Worm (Caenorhabditis elegans) whole organism, mixed stage, embryonic: Measurements from ENCODE around the gene Y54G2A.11.

Experiments used
- blmp-1 ChIP-seq: fragments of 150-350 bp; optimal IDR thresholded peaks from 2 replicates; lab custom pipeline; 2014; ENCODE audit warnings: missing biosample characterization, missing genetic modification characterization
- pha-4 ChIP-seq: fragments of 150-350 bp; optimal IDR thresholded peaks from 2 replicates; lab custom pipeline; 2018; ENCODE audit warnings: missing biosample characterization, missing genetic modification reagents, missing genetic modification characterization
- unc-39 ChIP-seq: fragments of 150-350 bp; optimal IDR thresholded peaks from 2 replicates; lab custom pipeline; 2014; ENCODE audit warnings: missing biosample characterization, missing genetic modification characterization

DNA sequence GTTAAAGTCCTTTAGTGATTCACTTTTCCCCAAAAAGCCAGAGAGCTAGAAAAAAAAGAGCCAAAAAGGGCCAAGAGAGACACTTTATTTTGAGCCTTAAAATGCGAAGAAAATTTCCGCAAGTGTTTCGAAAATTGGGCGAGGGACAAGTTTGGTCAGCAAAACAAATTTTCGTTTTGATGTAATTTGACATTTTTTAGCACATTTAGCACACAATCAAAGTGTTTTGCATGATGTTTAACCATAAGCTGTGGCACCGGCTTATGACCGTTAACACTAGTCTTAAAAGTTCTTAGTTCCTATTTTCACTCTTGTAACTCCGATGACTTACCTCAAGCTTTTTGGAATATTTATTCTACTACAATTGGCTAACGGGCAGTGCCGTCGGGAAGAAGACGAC is 48.8 kb upstream of the Y54G2A.11 start, which contains the start of gene Y54G2A.37:
- TF ChIP-seq blmp-1 (tag; lab: Kevin White, UChicago) (no peak), unc-39 (tag; lab: Kevin White, UChicago) (no peak), pha-4 (tag; lab: Kevin White, UChicago) (no peak)
